Fruit fly (Drosophila melanogaster): ENCODE results near the gene Mfe2.

- TF ChIP-seq Ets21C (GFP tag; optimal IDR thresholded peaks at IDR 0.05) (peak; percentile 50), Sox102F (GFP tag; optimal IDR thresholded peaks at IDR 0.05) (no peak), dac (GFP tag; optimal IDR thresholded peaks at IDR 0.05) (peak; percentile 45), CG6792 (GFP tag; optimal IDR thresholded peaks at IDR 0.05) (peak; percentile 69), CG1621 (tag; optimal IDR thresholded peaks at IDR 0.05) (peak; percentile 52), cyc (GFP tag; optimal IDR thresholded peaks at IDR 0.05) (peak; percentile 64), fd59A (GFP tag; optimal IDR thresholded peaks at IDR 0.05) (peak; percentile 57), Hr39 (GFP tag; optimal IDR thresholded peaks at IDR 0.05) (peak; percentile 73), spab (GFP tag; optimal IDR thresholded peaks at IDR 0.05) (peak; percentile 58), CG7368 (GFP tag; optimal IDR thresholded peaks at IDR 0.05) (no peak), Blimp-1 (GFP tag; optimal IDR thresholded peaks at IDR 0.05) (no peak), CG8632 (GFP tag; optimal IDR thresholded peaks at IDR 0.05) (peak; percentile 67), CG8119 (GFP tag; IDR thresholded peaks at IDR 0.05) (peak; percentile 78)
Measured at dm6 chrX:16318858-16319557, 48.3 kb downstream of the Mfe2 start.
